Worm (Caenorhabditis elegans) whole organism, L1 larva: Measurements from ENCODE around the gene ddr-1.

Source experiments
- C34B4.2 ChIP-seq: sonication (generic microtip); optimal IDR thresholded peaks from 2 replicates; lab custom pipeline; 2017; ENCODE audit warnings: mild to moderate bottlenecking, missing genetic modification characterization, missing compliant biosample characterization
- Y116A8C.19 ChIP-seq: sonication (generic microtip); optimal IDR thresholded peaks from 2 replicates; lab custom pipeline; 2016; ENCODE audit warnings: missing compliant biosample characterization, missing genetic modification characterization, borderline replicate concordance
- blmp-1 ChIP-seq: fragments of 150-350 bp; optimal IDR thresholded peaks from 2 replicates; lab custom pipeline; 2014; ENCODE audit warnings: missing biosample characterization, missing genetic modification characterization
- ceh-63 ChIP-seq: fragments of 200-800 bp; sonication (Bioruptor generic); optimal IDR thresholded peaks from 2 replicates; lab custom pipeline; 2018; ENCODE audit warnings: mild to moderate bottlenecking, missing genetic modification characterization, missing compliant biosample characterization
- ceh-8 ChIP-seq: fragments of 200-800 bp; sonication (Bioruptor generic); optimal IDR thresholded peaks from 2 replicates; lab custom pipeline; 2018; ENCODE audit warnings: mild to moderate bottlenecking, missing genetic modification characterization, moderate library complexity, missing compliant biosample characterization
- ceh-82 ChIP-seq, 3 experiments: fragments of 150-350 bp in 1 of 3; sonication (generic microtip) in 2 of 3; optimal IDR thresholded peaks; 2 replicates each; lab custom pipeline; 2014 to 2017; ENCODE audit warnings: missing biosample characterization in 3 of 3, missing genetic modification characterization in 3 of 3
- ceh-90 ChIP-seq: sonication (generic microtip); optimal IDR thresholded peaks from 2 replicates; lab custom pipeline; 2016; ENCODE audit warnings: missing genetic modification characterization, missing compliant biosample characterization
- dpl-1 ChIP-seq, 3 experiments: fragments of 150-350 bp in 2 of 3; sonication (generic microtip) in 1 of 3; optimal IDR thresholded peaks; 2 replicates each; lab custom pipeline; 2014 to 2017; ENCODE audit warnings: missing biosample characterization in 3 of 3, missing genetic modification characterization in 3 of 3, missing genetic modification reagents in 3 of 3
- dsc-1 ChIP-seq: sonication (generic microtip); optimal IDR thresholded peaks from 2 replicates; lab custom pipeline; 2016; ENCODE audit warnings: mild to moderate bottlenecking, missing genetic modification characterization, missing compliant biosample characterization
- efl-1 ChIP-seq, 4 experiments: fragments of 150-350 bp; optimal IDR thresholded peaks in 3 of 4; peaks in 1 of 4; 1 replicate in 1 of 4; 2 replicates in 3 of 4; lab custom pipeline; 2014; ENCODE audit warnings: missing biosample characterization in 2 of 4, missing genetic modification characterization in 2 of 4, missing genetic modification reagents in 2 of 4
- efl-3 ChIP-seq: fragments of 200-800 bp; sonication (Bioruptor generic); optimal IDR thresholded peaks from 2 replicates; lab custom pipeline; 2018; ENCODE audit warnings: mild to moderate bottlenecking, missing genetic modification characterization, missing compliant biosample characterization
- elt-2 ChIP-seq: sonication (generic microtip); optimal IDR thresholded peaks from 2 replicates; lab custom pipeline; 2016; ENCODE audit warnings: missing genetic modification characterization, mild to moderate bottlenecking, inconsistent platforms, missing compliant biosample characterization, missing genetic modification reagents
- grh-1 ChIP-seq: fragments of 200-800 bp; sonication (Bioruptor generic); IDR thresholded peaks from 2 replicates; pipeline ENCODE4 v1.3.6; 2022; ENCODE audit warnings: missing genetic modification reagents, missing genetic modification characterization, missing compliant biosample characterization
- hlh-17 ChIP-seq: fragments of 200-800 bp; sonication (Bioruptor generic); optimal IDR thresholded peaks from 2 replicates; lab custom pipeline; 2018; ENCODE audit warnings: missing genetic modification characterization, mild to moderate bottlenecking, missing compliant biosample characterization, moderate library complexity, borderline replicate concordance
- irx-1 ChIP-seq: sonication (generic microtip); optimal IDR thresholded peaks from 2 replicates; lab custom pipeline; 2016; ENCODE audit warnings: missing genetic modification characterization, missing compliant biosample characterization
- isw-1 ChIP-seq: fragments of 200-800 bp; sonication (Bioruptor generic); IDR thresholded peaks from 2 replicates; pipeline ENCODE4 v1.3.6; 2022; ENCODE audit warnings: missing genetic modification characterization, missing compliant biosample characterization
- lin-13 ChIP-seq: fragments of 150-350 bp; optimal IDR thresholded peaks from 2 replicates; lab custom pipeline; 2014; ENCODE audit warnings: missing biosample characterization, missing genetic modification reagents, missing genetic modification characterization
- lin-14 ChIP-seq: fragments of 200-800 bp; sonication (Bioruptor generic); optimal IDR thresholded peaks from 2 replicates; lab custom pipeline; 2018; ENCODE audit warnings: mild to moderate bottlenecking, missing genetic modification characterization, moderate library complexity, missing compliant biosample characterization
- lin-35 ChIP-seq, 2 experiments: fragments of 150-350 bp; optimal IDR thresholded peaks; 2 replicates each; lab custom pipeline; 2014; ENCODE audit warnings: missing biosample characterization in 2 of 2, missing genetic modification characterization in 2 of 2, missing genetic modification reagents in 2 of 2
- lir-3 ChIP-seq: sonication (generic microtip); optimal IDR thresholded peaks from 2 replicates; lab custom pipeline; 2016; ENCODE audit warnings: mild to moderate bottlenecking, missing genetic modification characterization, moderate library complexity, missing compliant biosample characterization; ENCODE audit not compliant: poor library complexity
- lsy-2 ChIP-seq, 2 experiments: fragments of 150-350 bp; optimal IDR thresholded peaks; 2 replicates each; lab custom pipeline; 2014; ENCODE audit warnings: missing biosample characterization in 2 of 2, missing genetic modification characterization in 2 of 2
- mep-1 ChIP-seq: fragments of 150-350 bp; optimal IDR thresholded peaks from 2 replicates; lab custom pipeline; 2014; ENCODE audit warnings: missing biosample characterization, missing genetic modification characterization
- nhr-19 ChIP-seq: fragments of 200-800 bp; sonication (Bioruptor generic); conservative IDR thresholded peaks from 2 replicates; pipeline ENCODE4 v1.3.6; 2022; ENCODE audit warnings: missing genetic modification characterization, missing compliant biosample characterization
- nhr-20 ChIP-seq: sonication (generic microtip); optimal IDR thresholded peaks from 2 replicates; lab custom pipeline; 2016; ENCODE audit warnings: mild to moderate bottlenecking, missing genetic modification characterization, missing compliant biosample characterization
- nhr-28 ChIP-seq: fragments of 150-350 bp; optimal IDR thresholded peaks from 2 replicates; lab custom pipeline; 2014; ENCODE audit warnings: missing biosample characterization, missing genetic modification characterization
- nhr-47 ChIP-seq: sonication (generic microtip); optimal IDR thresholded peaks from 2 replicates; lab custom pipeline; 2016; ENCODE audit warnings: mild to moderate bottlenecking, missing genetic modification characterization, moderate library complexity, missing compliant biosample characterization
- nhr-71 ChIP-seq: sonication (generic microtip); optimal IDR thresholded peaks from 2 replicates; lab custom pipeline; 2016; ENCODE audit warnings: mild to moderate bottlenecking, missing genetic modification characterization, moderate library complexity, missing compliant biosample characterization
- nhr-76 ChIP-seq: sonication (generic microtip); optimal IDR thresholded peaks from 2 replicates; lab custom pipeline; 2017; ENCODE audit warnings: missing biosample characterization, missing genetic modification characterization
- nhr-77 ChIP-seq: fragments of 150-350 bp; optimal IDR thresholded peaks from 2 replicates; lab custom pipeline; 2014; ENCODE audit warnings: missing biosample characterization, missing genetic modification characterization
- nhr-85 ChIP-seq: sonication (generic microtip); peaks from one replicate; lab custom pipeline; 2016; ENCODE audit warnings: missing genetic modification characterization, inconsistent platforms, missing compliant biosample characterization
- pqm-1 ChIP-seq: sonication (generic microtip); optimal IDR thresholded peaks from 3 replicates; lab custom pipeline; 2017; ENCODE audit warnings: missing biosample characterization, missing genetic modification characterization
- rnt-1 ChIP-seq: sonication (generic microtip); optimal IDR thresholded peaks from 2 replicates; lab custom pipeline; 2016; ENCODE audit warnings: mild to moderate bottlenecking, missing genetic modification characterization, moderate library complexity, missing compliant biosample characterization
- snu-23 ChIP-seq: sonication (generic microtip); optimal IDR thresholded peaks from 2 replicates; lab custom pipeline; 2016; ENCODE audit warnings: missing genetic modification characterization, missing compliant biosample characterization
- sptf-1 ChIP-seq: fragments of 150-350 bp; optimal IDR thresholded peaks from 2 replicates; lab custom pipeline; 2014; ENCODE audit warnings: missing biosample characterization, missing genetic modification characterization
- swsn-7 ChIP-seq: sonication (generic microtip); optimal IDR thresholded peaks from 2 replicates; lab custom pipeline; 2016; ENCODE audit warnings: missing genetic modification characterization, missing compliant biosample characterization
- tbx-2 ChIP-seq: sonication (generic microtip); optimal IDR thresholded peaks from 2 replicates; lab custom pipeline; 2016; ENCODE audit warnings: missing genetic modification characterization, missing compliant biosample characterization
- tlp-1 ChIP-seq: fragments of 150-350 bp; optimal IDR thresholded peaks from 2 replicates; lab custom pipeline; 2014; ENCODE audit warnings: missing biosample characterization, missing genetic modification characterization
- unc-130 ChIP-seq: fragments of 150-350 bp; optimal IDR thresholded peaks from 2 replicates; lab custom pipeline; 2017; ENCODE audit warnings: missing biosample characterization, missing genetic modification characterization, inconsistent platforms
- unc-30 ChIP-seq: sonication (generic microtip); optimal IDR thresholded peaks from 2 replicates; lab custom pipeline; 2017; ENCODE audit warnings: missing biosample characterization, missing genetic modification characterization
- unc-62 ChIP-seq: fragments of 150-350 bp; optimal IDR thresholded peaks from 2 replicates; lab custom pipeline; 2014; ENCODE audit warnings: missing biosample characterization, missing genetic modification reagents, missing genetic modification characterization
- unc-98 ChIP-seq: fragments of 200-800 bp; sonication (Bioruptor generic); IDR thresholded peaks from 2 replicates; pipeline ENCODE4 v1.3.6; 2022; ENCODE audit warnings: missing genetic modification characterization, missing compliant biosample characterization
- xbp-1 ChIP-seq: sonication (generic microtip); optimal IDR thresholded peaks from 2 replicates; lab custom pipeline; 2016; ENCODE audit warnings: missing genetic modification characterization, missing compliant biosample characterization
- zip-4 ChIP-seq: fragments of 200-800 bp; sonication (Bioruptor generic); optimal IDR thresholded peaks from 2 replicates; lab custom pipeline; 2018; ENCODE audit warnings: mild to moderate bottlenecking, missing genetic modification characterization, moderate library complexity, missing compliant biosample characterization

ddr-1 gene

ce11 chrX:5485284-5485927 is 24.4 kb downstream of the ddr-1 start (continued):
- TF ChIP-seq unc-62 (GFP tag; lab: Kevin White, UChicago): no peak
- TF ChIP-seq isw-1 (GFP tag; lab: Robert Waterston, UW): no peak
- TF ChIP-seq nhr-76: no peak
- peak; percentile 23 for TF ChIP-seq nhr-47 (tag; lab: Kevin White, UChicago)
- TF ChIP-seq tbx-2 (tag; lab: Kevin White, UChicago): peak; percentile 16
- TF ChIP-seq efl-1 (optimal IDR thresholded peaks at IDR 0.05; lab: Kevin White, UChicago): no peak
- TF ChIP-seq efl-1 (GFP tag; optimal IDR thresholded peaks at IDR 0.05 in 1 of 2; lab: Kevin White, UChicago): peak in 1 of 2 experiments; percentile 39
- no peak for TF ChIP-seq pqm-1
- TF ChIP-seq ceh-82 (tag; optimal IDR thresholded peaks at IDR 0.05; lab: Kevin White, UChicago): no peak
- no peak for TF ChIP-seq blmp-1 (tag; lab: Kevin White, UChicago)
- no peak for TF ChIP-seq ceh-63 (GFP tag; lab: Kevin White, UChicago)
- no peak for TF ChIP-seq zip-4 (GFP tag; lab: Kevin White, UChicago)
- no peak for TF ChIP-seq hlh-17 (GFP tag; lab: Kevin White, UChicago)
- TF ChIP-seq unc-30: no peak
- no peak for TF ChIP-seq lir-3
- TF ChIP-seq nhr-28 (tag; lab: Kevin White, UChicago): no peak
- peak; percentile 39 for TF ChIP-seq swsn-7 (tag; lab: Kevin White, UChicago)
- no peak for TF ChIP-seq ceh-90 (tag; lab: Kevin White, UChicago)
- TF ChIP-seq sptf-1: no peak
- TF ChIP-seq unc-98 (GFP tag; lab: Robert Waterston, UW): no peak
- TF ChIP-seq ceh-8: no peak
- no peak for TF ChIP-seq efl-3
- no peak for TF ChIP-seq dpl-1 (GFP tag; optimal IDR thresholded peaks at IDR 0.05; lab: Kevin White, UChicago)

ce11 chrX:5485931-5486537 is 25.0 kb downstream of the ddr-1 start, which contains the start of gene C25F6.1:
Gene C25F6.1 (plus strand): TSS chrX:5486487.
- TF ChIP-seq nhr-28 (tag; lab: Kevin White, UChicago) (no peak), elt-2 (tag; lab: Kevin White, UChicago) (no peak), grh-1 (GFP tag; lab: Robert Waterston, UW) (no peak), irx-1 (no peak), rnt-1 (tag; lab: Kevin White, UChicago) (peak; percentile 33), xbp-1 (tag; lab: Kevin White, UChicago) (peak; percentile 34), C34B4.2 (tag; lab: Kevin White, UChicago) (no peak), snu-23 (GFP tag; lab: Kevin White, UChicago) (peak; percentile 52), mep-1 (tag; lab: Kevin White, UChicago) (peak; percentile 23), nhr-19 (no peak), lin-35 (GFP tag; optimal IDR thresholded peaks at IDR 0.05; lab: Kevin White, UChicago) (peak in 1 of 2 experiments; percentile 8), dpl-1 (GFP tag; optimal IDR thresholded peaks at IDR 0.05; lab: Kevin White, UChicago) (peak in 2 of 3 experiments; percentile 1 to 31), nhr-20 (tag; lab: Kevin White, UChicago) (peak; percentile 35), dsc-1 (tag; lab: Kevin White, UChicago) (peak; percentile 5), lin-14 (GFP tag; lab: Kevin White, UChicago) (peak; percentile 65), isw-1 (GFP tag; lab: Robert Waterston, UW) (no peak), Y116A8C.19 (tag; lab: Kevin White, UChicago) (no peak), ceh-8 (no peak), blmp-1 (tag; lab: Kevin White, UChicago) (peak; percentile 42), lin-13 (GFP tag; lab: Kevin White, UChicago) (no peak), nhr-71 (tag; lab: Kevin White, UChicago) (peak; percentile 37), tlp-1 (tag; lab: Kevin White, UChicago) (no peak), unc-130 (tag; lab: Kevin White, UChicago) (peak; percentile 23), swsn-7 (tag; lab: Kevin White, UChicago) (peak; percentile 16), nhr-77 (tag; lab: Kevin White, UChicago) (no peak), lsy-2 (tag; optimal IDR thresholded peaks at IDR 0.05; lab: Kevin White, UChicago) (peak; percentile 0 to 58), tbx-2 (tag; lab: Kevin White, UChicago) (no peak), nhr-85 (peak; percentile 28)
